Fruit fly (Drosophila melanogaster): Measurements from ENCODE around the gene Octbeta3R.

Gene Octbeta3R

dm6 chr3R:12568765-12569164 lies 20.7 kb upstream of the Octbeta3R start:
- TF ChIP-seq br (GFP tag; optimal IDR thresholded peaks at IDR 0.05) (no peak), usp (GFP tag; optimal IDR thresholded peaks at IDR 0.05) (no peak), CG9705 (GFP tag; optimal IDR thresholded peaks at IDR 0.05) (no peak), dmrt93B (GFP tag; optimal IDR thresholded peaks at IDR 0.05) (no peak), tai (GFP tag; optimal IDR thresholded peaks at IDR 0.05) (no peak), Vsx2 (GFP tag; optimal IDR thresholded peaks at IDR 0.05; ENCODE audit: partially characterized antibody) (no peak), Myc (optimal IDR thresholded peaks at IDR 0.05) (no peak), Hr78 (GFP tag; optimal IDR thresholded peaks at IDR 0.05) (no peak), OdsH (GFP tag; optimal IDR thresholded peaks at IDR 0.05) (no peak), Hnf4 (GFP tag; optimal IDR thresholded peaks at IDR 0.05) (no peak), Rel (GFP tag; optimal IDR thresholded peaks at IDR 0.05) (no peak), Rel (tag; optimal IDR thresholded peaks at IDR 0.05) (no peak), dsf (GFP tag; optimal IDR thresholded peaks at IDR 0.05; ENCODE audit: borderline replicate concordance) (no peak), ey (GFP tag; optimal IDR thresholded peaks at IDR 0.05) (no peak), lola (GFP tag; optimal IDR thresholded peaks at IDR 0.05) (no peak), psq (GFP tag; optimal IDR thresholded peaks at IDR 0.05) (no peak), GATAd (GFP tag; optimal IDR thresholded peaks at IDR 0.05) (no peak), sv (GFP tag; optimal IDR thresholded peaks at IDR 0.05) (no peak), brk (GFP tag; optimal IDR thresholded peaks at IDR 0.05) (no peak)

- TF ChIP-seq Dfd (GFP tag; optimal IDR thresholded peaks at IDR 0.05) (no peak), ey (GFP tag; optimal IDR thresholded peaks at IDR 0.05) (no peak), dsf (GFP tag; optimal IDR thresholded peaks at IDR 0.05; ENCODE audit: borderline replicate concordance) (no peak), brk (GFP tag; optimal IDR thresholded peaks at IDR 0.05) (no peak), Mio (GFP tag; optimal IDR thresholded peaks at IDR 0.05) (no peak), Jra (GFP tag; optimal IDR thresholded peaks at IDR 0.05) (no peak), GATAd (GFP tag; optimal IDR thresholded peaks at IDR 0.05) (no peak), Hnf4 (GFP tag; optimal IDR thresholded peaks at IDR 0.05) (no peak), Vsx2 (GFP tag; optimal IDR thresholded peaks at IDR 0.05; ENCODE audit: partially characterized antibody) (no peak), lola (GFP tag; optimal IDR thresholded peaks at IDR 0.05) (no peak), pan (optimal IDR thresholded peaks at IDR 0.05) (no peak), Sp1 (GFP tag; optimal IDR thresholded peaks at IDR 0.05) (no peak), psq (GFP tag; optimal IDR thresholded peaks at IDR 0.05) (no peak), Rel (GFP tag; optimal IDR thresholded peaks at IDR 0.05) (no peak), Rel (tag; optimal IDR thresholded peaks at IDR 0.05) (no peak), Dif (GFP tag; optimal IDR thresholded peaks at IDR 0.05; ENCODE audit: partially characterized antibody) (no peak), HLH106 (tag; optimal IDR thresholded peaks at IDR 0.05) (no peak), Myc (optimal IDR thresholded peaks at IDR 0.05) (no peak), foxo (GFP tag; optimal IDR thresholded peaks at IDR 0.05) (no peak)
Measured at dm6 chr3R:12562026-12562425, 14.0 kb upstream of the Octbeta3R start.

dm6 chr3R:12561149-12561548 lies 13.1 kb upstream of the Octbeta3R start:
- TF ChIP-seq fru (GFP tag; optimal IDR thresholded peaks at IDR 0.05) (no peak), woc (GFP tag; optimal IDR thresholded peaks at IDR 0.05) (no peak), Dfd (GFP tag; optimal IDR thresholded peaks at IDR 0.05) (no peak), Hr83 (GFP tag; optimal IDR thresholded peaks at IDR 0.05; ENCODE audit: poor library complexity, severe bottlenecking) (no peak), Rel (GFP tag; optimal IDR thresholded peaks at IDR 0.05) (no peak), Rel (tag; optimal IDR thresholded peaks at IDR 0.05) (no peak)

dm6 chr3R:12542947-12543346 lies 5.1 kb downstream of the Octbeta3R start:
- TF ChIP-seq h (GFP tag; optimal IDR thresholded peaks at IDR 0.05) = no peak
- no peak for TF ChIP-seq N (GFP tag; optimal IDR thresholded peaks at IDR 0.05)
- no peak for TF ChIP-seq pan (optimal IDR thresholded peaks at IDR 0.05)

- TF ChIP-seq fru (GFP tag; optimal IDR thresholded peaks at IDR 0.05) = no peak
- TF ChIP-seq h (GFP tag; optimal IDR thresholded peaks at IDR 0.05) = no peak
- no peak for TF ChIP-seq jim (GFP tag; optimal IDR thresholded peaks at IDR 0.05)
- TF ChIP-seq CrebA (GFP tag; optimal IDR thresholded peaks at IDR 0.05; ENCODE audit: borderline replicate concordance) = no peak
- TF ChIP-seq sv (GFP tag; optimal IDR thresholded peaks at IDR 0.05) = no peak
- no peak for TF ChIP-seq usp (GFP tag; optimal IDR thresholded peaks at IDR 0.05)
- no peak for TF ChIP-seq Hnf4 (GFP tag; optimal IDR thresholded peaks at IDR 0.05)
- TF ChIP-seq dmrt93B (GFP tag; optimal IDR thresholded peaks at IDR 0.05) = no peak
- TF ChIP-seq Rel (GFP tag; optimal IDR thresholded peaks at IDR 0.05) = no peak
- TF ChIP-seq Rel (tag; optimal IDR thresholded peaks at IDR 0.05) = no peak
- TF ChIP-seq tai (GFP tag; optimal IDR thresholded peaks at IDR 0.05) = no peak
- no peak for TF ChIP-seq dl (GFP tag; optimal IDR thresholded peaks at IDR 0.05; ENCODE audit: insufficient read depth in 1 of 2, partially characterized antibody in 2 of 2)
- TF ChIP-seq Dfd (GFP tag; optimal IDR thresholded peaks at IDR 0.05) = no peak
- no peak for TF ChIP-seq CG9705 (GFP tag; optimal IDR thresholded peaks at IDR 0.05)
- no peak for TF ChIP-seq lola (GFP tag; optimal IDR thresholded peaks at IDR 0.05)
Measured at dm6 chr3R:12525888-12526287, 22.1 kb downstream of the Octbeta3R start, which contains the start of gene Hug. Gene Hug (plus strand): TSS chr3R:12526188.
